Fruit fly (Drosophila melanogaster): ENCODE data around the gene cyst.

cyst gene

dm6 chr2L:19530092-19530491 is 21.5 kb upstream of the cyst start, which contains the start of gene CG10165 (continued):
- TF ChIP-seq pita (GFP tag; optimal IDR thresholded peaks at IDR 0.05) (no peak), Mad (GFP tag; optimal IDR thresholded peaks at IDR 0.05) (no peak), GATAe (GFP tag; conservative IDR thresholded peaks at IDR 0.05) (no peak), HLH54F (GFP tag; optimal IDR thresholded peaks at IDR 0.05) (no peak), CG2202 (tag; optimal IDR thresholded peaks at IDR 0.05) (no peak), CG6854 (GFP tag; optimal IDR thresholded peaks at IDR 0.05) (no peak), CG12299 (tag; optimal IDR thresholded peaks at IDR 0.05) (no peak), HLHmδ (GFP tag; optimal IDR thresholded peaks at IDR 0.05) (no peak), CG14050 (GFP tag; IDR thresholded peaks at IDR 0.05) (no peak), rib (GFP tag; IDR thresholded peaks at IDR 0.05) (no peak), insv (GFP tag; optimal IDR thresholded peaks at IDR 0.05) (no peak), zen (tag; optimal IDR thresholded peaks at IDR 0.05) (peak; percentile 56), ind (GFP tag; optimal IDR thresholded peaks at IDR 0.05) (no peak), Bteb2 (GFP tag; optimal IDR thresholded peaks at IDR 0.05) (no peak), CG7786 (GFP tag; optimal IDR thresholded peaks at IDR 0.05) (no peak), CG4730 (GFP tag; IDR thresholded peaks at IDR 0.05) (no peak), CG12659 (GFP tag; optimal IDR thresholded peaks at IDR 0.05) (no peak), CG3407 (GFP tag; optimal IDR thresholded peaks at IDR 0.05) (no peak), Hr78 (GFP tag; optimal IDR thresholded peaks at IDR 0.05) (no peak), gro (GFP tag; optimal IDR thresholded peaks at IDR 0.05) (no peak), CG5953 (GFP tag; IDR thresholded peaks at IDR 0.05) (no peak), CG7963 (GFP tag; IDR thresholded peaks at IDR 0.05; ENCODE audit: partially characterized antibody) (no peak), Dip3 (GFP tag; optimal IDR thresholded peaks at IDR 0.05) (no peak), gt (GFP tag; IDR thresholded peaks at IDR 0.05) (no peak), CG13296 (GFP tag; optimal IDR thresholded peaks at IDR 0.05) (no peak), gcm2 (GFP tag; optimal IDR thresholded peaks at IDR 0.05) (no peak), schlank (tag; optimal IDR thresholded peaks at IDR 0.05) (no peak), CG30020 (tag; optimal IDR thresholded peaks at IDR 0.05) (no peak), Side (GFP tag; optimal IDR thresholded peaks at IDR 0.05) (no peak), tup (GFP tag; optimal IDR thresholded peaks at IDR 0.05) (no peak), sob (GFP tag; IDR thresholded peaks at IDR 0.05) (peak; percentile 5; the same call in 1 of the 2 replicates), exex (tag; optimal IDR thresholded peaks at IDR 0.05) (peak; percentile 57), Rfx (GFP tag; IDR thresholded peaks at IDR 0.05) (no peak), maf-S (GFP tag; optimal IDR thresholded peaks at IDR 0.05) (no peak), MESR4 (GFP tag; optimal IDR thresholded peaks at IDR 0.05) (peak; percentile 28), pb (GFP tag; optimal IDR thresholded peaks at IDR 0.05) (no peak), CG12942 (GFP tag; optimal IDR thresholded peaks at IDR 0.05) (no peak), gfzf (GFP tag; optimal IDR thresholded peaks at IDR 0.05) (peak; percentile 7), CG1603 (tag; optimal IDR thresholded peaks at IDR 0.05) (peak; percentile 16), jigr1 (GFP tag; IDR thresholded peaks at IDR 0.05) (no peak), Hr51 (GFP tag; optimal IDR thresholded peaks at IDR 0.05) (no peak), CG32532 (GFP tag; IDR thresholded peaks at IDR 0.05) (no peak), Opbp (GFP tag; IDR thresholded peaks at IDR 0.05; ENCODE audit: partially characterized antibody) (no peak), CG8281 (tag; optimal IDR thresholded peaks at IDR 0.05) (no peak), CG8944 (GFP tag; optimal IDR thresholded peaks at IDR 0.05) (no peak), nau (GFP tag; optimal IDR thresholded peaks at IDR 0.05) (no peak), CG9817 (tag; optimal IDR thresholded peaks at IDR 0.05) (no peak), fd64A (GFP tag; optimal IDR thresholded peaks at IDR 0.05) (no peak), CG15601 (tag; optimal IDR thresholded peaks at IDR 0.05) (no peak), CG12155 (GFP tag; optimal IDR thresholded peaks at IDR 0.05) (no peak), NC2β (GFP tag; optimal IDR thresholded peaks at IDR 0.05) (no peak)
